Worm (Caenorhabditis elegans) whole organism, L4 larva: ENCODE results near the gene let-2.

ENCODE experiments used
- D1046.2 ChIP-seq: fragments of 200-800 bp; sonication (Bioruptor generic); IDR thresholded peaks from 2 replicates; pipeline ENCODE4 v1.3.6; 2022; ENCODE audit warnings: missing genetic modification characterization, missing compliant biosample characterization
- ceh-82 ChIP-seq: sonication (generic microtip); optimal IDR thresholded peaks from 2 replicates; lab custom pipeline; 2017; ENCODE audit warnings: missing biosample characterization, missing genetic modification characterization
- daf-19 ChIP-seq: fragments of 200-800 bp; sonication (Bioruptor generic); conservative IDR thresholded peaks from 2 replicates; pipeline ENCODE4 v1.3.6; 2022; ENCODE audit warnings: missing genetic modification characterization, missing compliant biosample characterization
- egl-27 ChIP-seq: sonication (generic microtip); optimal IDR thresholded peaks from 3 replicates; lab custom pipeline; 2017; ENCODE audit warnings: missing biosample characterization, missing genetic modification reagents, missing genetic modification characterization
- fos-1 ChIP-seq: fragments of 150-350 bp; optimal IDR thresholded peaks from 2 replicates; lab custom pipeline; 2014; ENCODE audit warnings: missing biosample characterization, missing genetic modification characterization
- mep-1 ChIP-seq: fragments of 150-350 bp; sonication (generic microtip); optimal IDR thresholded peaks from 3 replicates; lab custom pipeline; 2014; ENCODE audit warnings: missing biosample characterization, missing genetic modification characterization
- nhr-28 ChIP-seq: fragments of 150-350 bp; optimal IDR thresholded peaks from 2 replicates; lab custom pipeline; 2014; ENCODE audit warnings: missing biosample characterization, missing genetic modification characterization
- pha-4 ChIP-seq, 2 experiments: fragments of 150-350 bp in 1 of 2; fragments of 200-800 bp in 1 of 2; sonication (Bioruptor generic) in 1 of 2; IDR thresholded peaks in 1 of 2; optimal IDR thresholded peaks in 1 of 2; 2 replicates each; pipeline versions ENCODE4 v1.3.6 to Lab custom; 2014 to 2022; ENCODE audit warnings: missing genetic modification characterization in 2 of 2, missing genetic modification reagents in 2 of 2, missing biosample characterization in 1 of 2, missing compliant biosample characterization in 1 of 2
- rbr-2 ChIP-seq: sonication (generic microtip); optimal IDR thresholded peaks from 2 replicates; lab custom pipeline; 2016; ENCODE audit warnings: missing genotype, missing genetic modification characterization, missing compliant biosample characterization
- snpc-4 ChIP-seq: fragments of 150-350 bp; optimal IDR thresholded peaks from 2 replicates; lab custom pipeline; 2014; ENCODE audit warnings: missing biosample characterization, missing genetic modification characterization
- zip-2 ChIP-seq: fragments of 150-350 bp; optimal IDR thresholded peaks from 2 replicates; lab custom pipeline; 2014; ENCODE audit warnings: missing biosample characterization, missing genetic modification characterization
- ztf-11 ChIP-seq: fragments of 150-350 bp; optimal IDR thresholded peaks from 2 replicates; lab custom pipeline; 2014; ENCODE audit warnings: missing biosample characterization, missing genetic modification characterization

DNA sequence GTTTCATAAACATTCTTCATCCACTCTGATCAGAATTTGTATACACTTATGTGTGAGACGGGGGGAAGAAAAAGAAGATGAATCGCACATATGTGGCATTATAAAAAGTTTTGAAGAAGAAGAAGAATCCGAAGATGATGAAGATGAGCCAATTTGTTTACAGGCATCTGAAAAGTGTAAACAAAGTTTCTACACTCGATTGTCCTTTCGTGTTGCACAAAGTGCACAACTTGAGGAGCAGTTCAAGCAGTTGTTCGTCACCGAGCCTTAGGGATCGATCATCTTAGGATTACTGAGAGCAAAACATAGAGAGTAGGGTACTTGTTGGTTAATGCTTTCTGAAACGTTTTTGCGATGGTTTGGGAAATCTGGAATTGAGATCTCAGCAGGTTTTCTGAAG, 2.0 kb upstream of the let-2 start:
- no peak for TF ChIP-seq ceh-82 (tag; lab: Kevin White, UChicago)
- no peak for TF ChIP-seq nhr-28 (tag; lab: Kevin White, UChicago)
- TF ChIP-seq mep-1 (tag; lab: Kevin White, UChicago) = no peak
- TF ChIP-seq ztf-11 (tag; lab: Kevin White, UChicago) = no peak
- TF ChIP-seq snpc-4 (tag; lab: Kevin White, UChicago) = no peak
- TF ChIP-seq rbr-2 = no peak
- TF ChIP-seq D1046.2 (GFP tag; lab: Robert Waterston, UW) = no peak
- no peak for TF ChIP-seq egl-27 (tag; lab: Kevin White, UChicago)
- TF ChIP-seq daf-19 (GFP tag; lab: Robert Waterston, UW) = no peak
- TF ChIP-seq zip-2 (tag; lab: Kevin White, UChicago) = no peak
- TF ChIP-seq pha-4 (GFP tag; IDR thresholded peaks at IDR 0.05; lab: Robert Waterston, UW) = no peak
- no peak for TF ChIP-seq pha-4 (tag; optimal IDR thresholded peaks at IDR 0.05; lab: Kevin White, UChicago)
- no peak for TF ChIP-seq fos-1 (tag; lab: Kevin White, UChicago)
